Fruit fly (Drosophila melanogaster) whole organism, prepupa: ENCODE measurements around the gene msd1.
A peak's percentile ranks its signal among the peaks of the same experiment; 100 is the strongest.

ENCODE experiments used
- Blimp-1 ChIP-seq: fragments of 200-800 bp; sonication (Bioruptor generic); optimal IDR thresholded peaks from 3 replicates; lab custom pipeline; 2017; ENCODE audit warnings: missing biosample characterization, missing genetic modification characterization, mild to moderate bottlenecking, moderate library complexity, missing genetic modification reagents
- CG10631 ChIP-seq: fragments of 200-800 bp; sonication (Bioruptor generic); optimal IDR thresholded peaks from 2 replicates; lab custom pipeline; 2016; ENCODE audit warnings: missing biosample characterization, missing genetic modification characterization
- CG10669 ChIP-seq: fragments of 200-800 bp; sonication (Bioruptor generic); optimal IDR thresholded peaks from 3 replicates; lab custom pipeline; 2018; ENCODE audit warnings: missing biosample characterization, mild to moderate bottlenecking, missing genetic modification characterization, moderate library complexity
- CG11294 ChIP-seq: fragments of 200-800 bp; sonication (Bioruptor generic); IDR thresholded peaks from 2 replicates; pipeline ENCODE4 v1.3.6; 2022; ENCODE audit warnings: missing biosample characterization, missing genetic modification characterization
- CG11902 ChIP-seq: fragments of 200-800 bp; sonication (Bioruptor generic); optimal IDR thresholded peaks from 3 replicates; lab custom pipeline; 2016; ENCODE audit warnings: missing biosample characterization, missing genetic modification characterization
- CG15336 ChIP-seq: fragments of 200-800 bp; sonication (Bioruptor generic); IDR thresholded peaks from 2 replicates; pipeline ENCODE4 v1.3.6; 2022; ENCODE audit warnings: missing biosample characterization, missing genetic modification characterization
- CG1621 ChIP-seq: fragments of 200-800 bp; sonication (Bioruptor generic); optimal IDR thresholded peaks from 3 replicates; lab custom pipeline; 2018; ENCODE audit warnings: missing biosample characterization, mild to moderate bottlenecking, missing genetic modification characterization
- CG16779 ChIP-seq: fragments of 200-800 bp; sonication (Bioruptor generic); optimal IDR thresholded peaks from 3 replicates; lab custom pipeline; 2017; ENCODE audit warnings: missing biosample characterization, mild to moderate bottlenecking, missing genetic modification characterization
- CG3032 ChIP-seq: fragments of 200-800 bp; optimal IDR thresholded peaks from 2 replicates; lab custom pipeline; 2019; ENCODE audit warnings: missing biosample characterization, mild to moderate bottlenecking, missing genetic modification characterization, moderate library complexity
- CG31627 ChIP-seq: fragments of 200-800 bp; sonication (Bioruptor generic); optimal IDR thresholded peaks from 3 replicates; lab custom pipeline; 2016; ENCODE audit warnings: missing biosample characterization, missing genetic modification characterization
- CG32006 ChIP-seq: fragments of 200-800 bp; sonication (Bioruptor generic); optimal IDR thresholded peaks from 3 replicates; lab custom pipeline; 2017; ENCODE audit warnings: missing biosample characterization, mild to moderate bottlenecking, missing genetic modification characterization
- CG34406 ChIP-seq: fragments of 200-800 bp; sonication (Bioruptor generic); optimal IDR thresholded peaks from 3 replicates; lab custom pipeline; 2016; ENCODE audit warnings: missing biosample characterization, missing genetic modification characterization
- CG3919 ChIP-seq: fragments of 200-800 bp; sonication (Bioruptor generic); optimal IDR thresholded peaks from 3 replicates; lab custom pipeline; 2016; ENCODE audit warnings: missing biosample characterization, missing genetic modification characterization
- CG4318 ChIP-seq: fragments of 200-800 bp; sonication (Bioruptor generic); optimal IDR thresholded peaks from 3 replicates; lab custom pipeline; 2017; ENCODE audit warnings: missing biosample characterization, mild to moderate bottlenecking, missing genetic modification characterization
- CG6163 ChIP-seq: fragments of 200-800 bp; sonication (Bioruptor generic); IDR thresholded peaks from 3 replicates; pipeline ENCODE4 v1.3.6; 2022; ENCODE audit warnings: missing biosample characterization, missing genetic modification characterization
- CG6276 ChIP-seq: fragments of 200-800 bp; sonication (Bioruptor generic); optimal IDR thresholded peaks from 2 replicates; lab custom pipeline; 2017; ENCODE audit warnings: missing biosample characterization, mild to moderate bottlenecking, missing genetic modification characterization
- CG6792 ChIP-seq: fragments of 200-800 bp; sonication (Bioruptor generic); optimal IDR thresholded peaks from 3 replicates; lab custom pipeline; 2016; ENCODE audit warnings: missing biosample characterization, missing genetic modification characterization
- CG6808 ChIP-seq: fragments of 200-800 bp; sonication (Bioruptor generic); optimal IDR thresholded peaks from 3 replicates; lab custom pipeline; 2017; ENCODE audit warnings: missing biosample characterization, missing genetic modification characterization, mild to moderate bottlenecking, moderate library complexity, missing genetic modification reagents
- CG6854 ChIP-seq: fragments of 200-800 bp; sonication (Bioruptor generic); optimal IDR thresholded peaks from 2 replicates; lab custom pipeline; 2017; ENCODE audit warnings: missing biosample characterization, mild to moderate bottlenecking, missing genetic modification characterization
- CG7368 ChIP-seq: fragments of 200-800 bp; sonication (Bioruptor generic); optimal IDR thresholded peaks from 3 replicates; lab custom pipeline; 2016; ENCODE audit warnings: missing biosample characterization, missing genetic modification characterization
- CG8119 ChIP-seq: fragments of 200-800 bp; sonication (Bioruptor generic); IDR thresholded peaks from 3 replicates; pipeline ENCODE4 v1.3.6; 2022; ENCODE audit warnings: missing biosample characterization, missing genetic modification characterization
- CG8632 ChIP-seq: fragments of 200-800 bp; sonication (Bioruptor generic); optimal IDR thresholded peaks from 3 replicates; lab custom pipeline; 2016; ENCODE audit warnings: missing biosample characterization, missing genetic modification characterization
- CG9139 ChIP-seq: fragments of 200-800 bp; sonication (Bioruptor generic); optimal IDR thresholded peaks from 3 replicates; lab custom pipeline; 2017; ENCODE audit warnings: missing biosample characterization, mild to moderate bottlenecking, missing genetic modification characterization
- Eip78C ChIP-seq: fragments of 200-800 bp; sonication (Bioruptor generic); peaks from one replicate; lab custom pipeline; 2016; ENCODE audit warnings: missing biosample characterization, missing genetic modification characterization
- Eip93F ChIP-seq: fragments of 200-800 bp; sonication (Bioruptor generic); optimal IDR thresholded peaks from 2 replicates; lab custom pipeline; 2016; ENCODE audit warnings: missing biosample characterization, mild to moderate bottlenecking, missing genetic modification characterization
- Ets21C ChIP-seq: fragments of 200-800 bp; sonication (Bioruptor generic); optimal IDR thresholded peaks from 3 replicates; lab custom pipeline; 2016; ENCODE audit warnings: missing biosample characterization, missing genetic modification characterization
- Ets96B ChIP-seq: fragments of 200-800 bp; optimal IDR thresholded peaks from 2 replicates; lab custom pipeline; 2019; ENCODE audit warnings: missing biosample characterization, mild to moderate bottlenecking, missing genetic modification characterization, moderate library complexity
- Gug ChIP-seq: fragments of 200-800 bp; sonication (Bioruptor generic); IDR thresholded peaks from 2 replicates; pipeline ENCODE4 v1.3.6; 2022; ENCODE audit warnings: missing biosample characterization, missing genetic modification characterization
- Hr38 ChIP-seq: sonication (Bioruptor generic); optimal IDR thresholded peaks from 2 replicates; lab custom pipeline; 2016; ENCODE audit warnings: missing biosample characterization, missing genetic modification characterization
- Hr39 ChIP-seq: fragments of 200-800 bp; sonication (Bioruptor generic); optimal IDR thresholded peaks from 2 replicates; lab custom pipeline; 2016; ENCODE audit warnings: missing biosample characterization, missing genetic modification characterization
- Hr4 ChIP-seq: fragments of 200-800 bp; sonication (Bioruptor generic); optimal IDR thresholded peaks from 3 replicates; lab custom pipeline; 2016; ENCODE audit warnings: missing biosample characterization, missing genetic modification characterization
- Lpt ChIP-seq: fragments of 200-800 bp; sonication (Bioruptor generic); optimal IDR thresholded peaks from 3 replicates; lab custom pipeline; 2016; ENCODE audit warnings: missing biosample characterization, missing genetic modification characterization
- Met ChIP-seq: fragments of 200-800 bp; sonication (Bioruptor generic); optimal IDR thresholded peaks from 3 replicates; lab custom pipeline; 2016; ENCODE audit warnings: missing biosample characterization, missing genetic modification characterization
- Sox14 ChIP-seq: fragments of 200-800 bp; sonication (Bioruptor generic); optimal IDR thresholded peaks from 3 replicates; lab custom pipeline; 2016; ENCODE audit warnings: missing biosample characterization, missing genetic modification characterization
- Sox15 ChIP-seq: fragments of 200-800 bp; sonication (Bioruptor generic); optimal IDR thresholded peaks from 3 replicates; lab custom pipeline; 2016; ENCODE audit warnings: missing biosample characterization, missing genetic modification characterization
- achi ChIP-seq: fragments of 200-800 bp; sonication (Bioruptor generic); optimal IDR thresholded peaks from 3 replicates; lab custom pipeline; 2016; ENCODE audit warnings: missing biosample characterization, missing genetic modification characterization
- acj6 ChIP-seq: fragments of 200-800 bp; sonication (Bioruptor generic); optimal IDR thresholded peaks from 3 replicates; lab custom pipeline; 2016; ENCODE audit warnings: missing biosample characterization, missing genetic modification characterization
- cyc ChIP-seq: fragments of 200-800 bp; sonication (Bioruptor generic); optimal IDR thresholded peaks from 3 replicates; lab custom pipeline; 2016; ENCODE audit warnings: missing biosample characterization, missing genetic modification characterization
- dac ChIP-seq: fragments of 200-800 bp; sonication (Bioruptor generic); optimal IDR thresholded peaks from 2 replicates; lab custom pipeline; 2017; ENCODE audit warnings: missing biosample characterization, mild to moderate bottlenecking, missing genetic modification characterization
- dsx ChIP-seq: fragments of 200-800 bp; optimal IDR thresholded peaks from 3 replicates; lab custom pipeline; 2019; ENCODE audit warnings: missing biosample characterization, mild to moderate bottlenecking, missing genetic modification characterization, moderate library complexity; ENCODE audit not compliant: poor library complexity, severe bottlenecking
- eg ChIP-seq: fragments of 200-800 bp; sonication (Bioruptor generic); IDR thresholded peaks from 3 replicates; pipeline ENCODE4 v1.3.6; 2022; ENCODE audit warnings: missing biosample characterization, missing genetic modification characterization
- esn ChIP-seq: fragments of 200-800 bp; sonication (Bioruptor generic); optimal IDR thresholded peaks from 2 replicates; lab custom pipeline; 2016; ENCODE audit warnings: missing biosample characterization, mild to moderate bottlenecking, missing genetic modification characterization, moderate library complexity
- fd59A ChIP-seq: fragments of 200-800 bp; sonication (Bioruptor generic); optimal IDR thresholded peaks from 2 replicates; lab custom pipeline; 2017; ENCODE audit warnings: missing biosample characterization, mild to moderate bottlenecking, missing genetic modification characterization, missing genetic modification reagents
- fd85E ChIP-seq: fragments of 200-800 bp; sonication (Bioruptor generic); optimal IDR thresholded peaks from 3 replicates; lab custom pipeline; 2016; ENCODE audit warnings: missing biosample characterization, missing genetic modification characterization
- fkh ChIP-seq: fragments of 200-800 bp; sonication (Bioruptor generic); optimal IDR thresholded peaks from 3 replicates; lab custom pipeline; 2017; ENCODE audit warnings: missing biosample characterization, mild to moderate bottlenecking, missing genetic modification characterization, moderate library complexity
- lz ChIP-seq: fragments of 200-800 bp; sonication (Bioruptor generic); optimal IDR thresholded peaks from 3 replicates; lab custom pipeline; 2016; ENCODE audit warnings: missing biosample characterization, missing genetic modification characterization
- pdm3 ChIP-seq: fragments of 200-800 bp; sonication (Bioruptor generic); optimal IDR thresholded peaks from 3 replicates; lab custom pipeline; 2016; ENCODE audit warnings: missing biosample characterization, missing genetic modification characterization
- salr ChIP-seq, 2 experiments: fragments of 200-800 bp; sonication (Bioruptor generic); optimal IDR thresholded peaks; 3 replicates each; lab custom pipeline; 2016 to 2018; ENCODE audit warnings: missing biosample characterization in 2 of 2, missing genetic modification characterization in 2 of 2, mild to moderate bottlenecking in 1 of 2
- topi ChIP-seq: fragments of 200-800 bp; sonication (Bioruptor generic); optimal IDR thresholded peaks from 3 replicates; lab custom pipeline; 2016; ENCODE audit warnings: missing biosample characterization, missing genetic modification characterization
- vri ChIP-seq: fragments of 200-800 bp; sonication (Bioruptor generic); optimal IDR thresholded peaks from 3 replicates; lab custom pipeline; 2016; ENCODE audit warnings: missing biosample characterization, mild to moderate bottlenecking, missing genetic modification characterization

The msd1 gene

dm6 chr3L:1334571-1335427 lies 3.3 kb downstream of the msd1 start, which contains the start of the genes Hmbs and CG2211:
Gene Hmbs, plus strand, starts transcription at chr3L:1334889.
Gene CG2211, minus strand, starts transcription at chr3L:1335359.
- TF ChIP-seq acj6 (GFP tag; lab: Kevin White, UChicago) (no peak), CG11902 (GFP tag; lab: Kevin White, UChicago) (peak; percentile 68), CG6276 (GFP tag; lab: Kevin White, UChicago) (no peak), Lpt (peak; percentile 58), fd59A (GFP tag; lab: Kevin White, UChicago) (peak; percentile 37), CG10669 (GFP tag; lab: Kevin White, UChicago) (no peak), CG32006 (GFP tag; lab: Kevin White, UChicago) (no peak), CG16779 (tag; lab: Kevin White, UChicago) (peak; percentile 15), Eip93F (GFP tag; lab: Kevin White, UChicago) (no peak), Sox14 (GFP tag; lab: Kevin White, UChicago) (peak; percentile 92), cyc (GFP tag; lab: Kevin White, UChicago) (peak; percentile 85), esn (peak; percentile 76), CG1621 (peak; percentile 48), dac (GFP tag; lab: Kevin White, UChicago) (peak; percentile 34), CG6854 (GFP tag; lab: Kevin White, UChicago) (peak; percentile 73), CG6792 (GFP tag; lab: Kevin White, UChicago) (peak; percentile 69), CG9139 (no peak), CG15336 (peak; percentile 65), Ets21C (GFP tag; lab: Kevin White, UChicago) (peak; percentile 64), eg (peak; percentile 84), salr (GFP tag; optimal IDR thresholded peaks at IDR 0.05; lab: Kevin White, UChicago) (peak in 1 of 2 experiments; percentile 38), topi (GFP tag; lab: Kevin White, UChicago) (peak; percentile 80), CG7368 (GFP tag; lab: Kevin White, UChicago) (peak; percentile 59), achi (GFP tag; lab: Kevin White, UChicago) (peak; percentile 77), fkh (GFP tag; lab: Kevin White, UChicago) (peak; percentile 22), CG11294 (peak; percentile 58; the same call in 1 of the 2 replicates), Ets96B (tag; lab: Kevin White, UChicago) (peak; percentile 81), Sox15 (peak; percentile 58), CG34406 (no peak), CG4318 (no peak), Blimp-1 (peak; percentile 95), CG8632 (GFP tag; lab: Kevin White, UChicago) (no peak), CG3919 (GFP tag; lab: Kevin White, UChicago) (peak; percentile 83), fd85E (GFP tag; lab: Kevin White, UChicago) (peak; percentile 16), dsx (GFP tag; lab: Kevin White, UChicago) (peak; percentile 71), lz (GFP tag; lab: Kevin White, UChicago) (peak; percentile 72), vri (GFP tag; lab: Kevin White, UChicago) (peak; percentile 20), Met (GFP tag; lab: Kevin White, UChicago) (no peak), Hr4 (GFP tag; lab: Kevin White, UChicago) (no peak), Hr38 (GFP tag; lab: Kevin White, UChicago) (peak; percentile 57), CG3032 (tag; lab: Kevin White, UChicago) (peak; percentile 83), CG10631 (GFP tag; lab: Kevin White, UChicago) (peak; percentile 76), CG6163 (GFP tag; lab: Robert Waterston, UW) (peak; percentile 81), CG6808 (GFP tag; lab: Kevin White, UChicago) (peak; percentile 74), pdm3 (GFP tag; lab: Kevin White, UChicago) (no peak), Eip78C (peak; percentile 92), CG31627 (GFP tag; lab: Kevin White, UChicago) (peak; percentile 89), Gug (peak; percentile 64), Hr39 (GFP tag; lab: Kevin White, UChicago) (peak; percentile 87), CG8119 (GFP tag; lab: Robert Waterston, UW) (peak; percentile 58; the same call in 2 of the 3 replicates)
- TF ChIP-seq, all 60 proteins: peak for 38
